Fruit fly (Drosophila melanogaster): ENCODE data around the gene CG12105.
A peak's percentile ranks its signal among the peaks of the same experiment; 100 is the strongest.

Gene CG12105

DNA sequence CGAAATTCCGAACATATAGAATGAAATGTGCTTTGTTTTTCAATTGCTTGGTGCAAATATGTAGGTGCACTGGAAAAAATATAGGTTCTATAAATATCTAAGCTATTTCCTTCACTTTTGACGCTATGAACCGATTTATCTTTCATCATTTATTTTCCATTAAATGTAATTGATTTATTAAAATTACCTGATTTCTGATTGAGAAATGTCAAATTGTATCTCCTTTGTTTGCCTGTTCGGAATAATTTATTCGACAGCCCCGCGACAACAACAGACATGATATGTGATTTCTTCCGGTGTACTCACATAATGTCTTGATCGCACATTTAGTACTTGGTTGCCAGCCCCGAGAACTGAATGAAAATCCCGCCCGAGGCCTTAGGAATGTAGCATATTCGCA, 6.0 kb downstream of the CG12105 start (continued):
- TF ChIP-seq CG8119 (GFP tag; IDR thresholded peaks at IDR 0.05) (peak; percentile 28; the same call in 1 of the 3 replicates), dac (GFP tag; optimal IDR thresholded peaks at IDR 0.05) (no peak), Hr39 (GFP tag; optimal IDR thresholded peaks at IDR 0.05) (no peak), CG11762 (GFP tag; optimal IDR thresholded peaks at IDR 0.05; ENCODE audit: insufficient read depth) (no peak), dsx (GFP tag; optimal IDR thresholded peaks at IDR 0.05; ENCODE audit: poor library complexity, severe bottlenecking) (peak; percentile 38), CG10669 (GFP tag; optimal IDR thresholded peaks at IDR 0.05) (no peak), CG6808 (GFP tag; optimal IDR thresholded peaks at IDR 0.05) (no peak), CG6792 (GFP tag; optimal IDR thresholded peaks at IDR 0.05) (no peak), Sox15 (GFP tag; optimal IDR thresholded peaks at IDR 0.05) (no peak), eg (GFP tag; IDR thresholded peaks at IDR 0.05) (peak; percentile 43; the same call in 2 of the 3 replicates), CG16779 (tag; optimal IDR thresholded peaks at IDR 0.05) (no peak)

- TF ChIP-seq net (GFP tag; optimal IDR thresholded peaks at IDR 0.05) (no peak), achi (GFP tag; optimal IDR thresholded peaks at IDR 0.05) (no peak), CG11902 (GFP tag; optimal IDR thresholded peaks at IDR 0.05) (no peak)
Measured at dm6 chr3L:1602833-1603128, 12.8 kb downstream of the CG12105 start, which contains the start of the genes CG18170 and CG33791. TSS of gene CG18170 (plus strand) at chr3L:1602954. TSS of gene CG33791 (plus strand) at chr3L:1602954.

DNA sequence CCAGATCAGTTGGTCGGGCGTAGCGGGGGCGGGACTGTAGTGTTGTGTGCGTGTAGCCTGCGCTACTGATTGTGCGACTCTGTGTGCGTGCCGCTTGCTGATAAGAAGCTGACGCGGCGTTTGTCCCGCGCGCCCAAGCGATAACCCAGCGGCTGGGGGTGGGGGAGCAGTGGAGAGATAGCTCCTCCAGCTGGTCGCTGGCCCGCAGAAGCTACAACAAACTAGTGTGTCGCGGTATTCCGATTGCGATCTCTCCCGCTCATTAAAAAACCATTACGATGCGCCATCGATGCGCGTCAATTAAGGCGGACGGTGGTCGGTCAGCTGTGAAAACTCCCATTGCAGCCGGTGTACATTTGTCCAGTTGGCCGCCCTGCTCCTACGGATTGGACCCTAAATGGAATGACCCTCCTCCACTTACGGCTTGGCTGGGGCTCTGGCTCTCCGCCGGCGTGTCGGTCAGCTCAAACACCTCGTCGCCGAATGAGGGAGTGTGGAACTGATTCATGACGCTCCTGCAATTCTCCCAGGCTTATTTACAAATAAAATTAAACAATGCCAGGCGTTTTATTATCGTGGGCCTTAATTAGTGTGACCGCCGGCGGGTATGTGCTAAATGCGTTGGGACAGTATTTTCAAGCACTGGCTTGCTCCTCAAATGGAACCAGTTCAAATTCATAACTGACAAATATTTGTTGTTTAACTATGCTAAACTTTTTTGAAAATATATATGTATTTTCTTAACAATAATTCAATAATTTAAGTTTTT, 13.4 kb downstream of the CG12105 start, which contains the start of gene CG12104:
Gene CG12104, minus strand, starts transcription at position 611 of the 769 bp plus-strand sequence.
- TF ChIP-seq cyc (GFP tag; optimal IDR thresholded peaks at IDR 0.05): no peak
- TF ChIP-seq ss (GFP tag; optimal IDR thresholded peaks at IDR 0.05): peak in 1 of 2 experiments; percentile 2
- TF ChIP-seq svp (GFP tag): peak; percentile 99
- TF ChIP-seq Eip78C (GFP tag): peak; percentile 64
- TF ChIP-seq fkh (GFP tag; optimal IDR thresholded peaks at IDR 0.05): peak; percentile 77
- 0 out of 3 replicates have a peak, but pooled peaks have one; percentile 30 for TF ChIP-seq eg (GFP tag; IDR thresholded peaks at IDR 0.05)
- TF ChIP-seq CG6163 (GFP tag; IDR thresholded peaks at IDR 0.05): 0 out of 3 replicates have a peak, but pooled peaks have one; percentile 24
- no peak for TF ChIP-seq CG6854 (GFP tag; optimal IDR thresholded peaks at IDR 0.05)

DNA sequence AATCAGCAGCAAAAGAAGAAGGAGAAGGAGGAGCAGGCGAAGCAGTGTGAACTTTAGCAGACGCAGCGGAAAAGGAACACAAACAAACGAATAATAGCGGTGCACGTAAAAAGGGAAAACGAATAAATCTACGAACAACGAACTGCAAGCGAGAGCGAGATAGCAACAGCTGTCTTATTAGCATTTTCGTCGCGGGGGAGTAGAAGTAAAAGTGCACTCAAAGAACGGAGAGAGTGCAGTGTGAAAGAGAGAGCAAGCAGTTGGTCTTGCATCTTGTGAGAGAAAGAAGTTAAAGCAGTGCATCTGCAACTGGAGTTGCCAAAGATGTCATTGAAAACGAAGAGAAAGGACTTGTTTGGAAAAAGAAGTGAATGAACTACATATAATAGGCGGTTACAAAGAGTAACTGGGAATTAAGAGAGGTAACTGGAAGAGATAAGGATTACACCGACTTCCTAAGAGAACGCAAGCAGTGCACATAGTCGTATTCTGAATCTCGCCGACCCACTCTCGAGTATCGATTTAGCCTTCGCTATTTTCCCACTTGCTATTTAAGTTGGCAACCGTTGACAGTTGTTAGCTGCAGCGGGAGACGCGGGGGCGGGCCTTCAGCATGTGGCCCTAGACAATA, 22.7 kb downstream of the CG12105 start:
- TF ChIP-seq CG8319 (GFP tag; optimal IDR thresholded peaks at IDR 0.05) (no peak), Sox15 (GFP tag; optimal IDR thresholded peaks at IDR 0.05) (no peak), CG15336 (GFP tag; IDR thresholded peaks at IDR 0.05) (0 out of 2 replicates have a peak, but pooled peaks have one; percentile 21), Hr38 (GFP tag; optimal IDR thresholded peaks at IDR 0.05) (no peak), CG31627 (GFP tag; optimal IDR thresholded peaks at IDR 0.05) (no peak), net (GFP tag; optimal IDR thresholded peaks at IDR 0.05) (peak; percentile 7), OdsH (GFP tag; optimal IDR thresholded peaks at IDR 0.05) (no peak), Blimp-1 (GFP tag; optimal IDR thresholded peaks at IDR 0.05) (peak; percentile 91), CG6276 (GFP tag; optimal IDR thresholded peaks at IDR 0.05) (peak; percentile 42), CG8632 (GFP tag; optimal IDR thresholded peaks at IDR 0.05) (no peak), CG6854 (GFP tag; optimal IDR thresholded peaks at IDR 0.05) (peak; percentile 26), Hr39 (GFP tag; optimal IDR thresholded peaks at IDR 0.05) (no peak), Hr4 (GFP tag; optimal IDR thresholded peaks at IDR 0.05) (no peak), CG10631 (GFP tag; optimal IDR thresholded peaks at IDR 0.05) (no peak), Eip75B (GFP tag; optimal IDR thresholded peaks at IDR 0.05) (no peak), spab (GFP tag; optimal IDR thresholded peaks at IDR 0.05) (no peak), Eip93F (GFP tag; optimal IDR thresholded peaks at IDR 0.05) (no peak), CG11762 (GFP tag; optimal IDR thresholded peaks at IDR 0.05; ENCODE audit: insufficient read depth) (no peak), CG7368 (GFP tag; optimal IDR thresholded peaks at IDR 0.05) (no peak), CG6792 (GFP tag; optimal IDR thresholded peaks at IDR 0.05) (no peak), Ets96B (tag; optimal IDR thresholded peaks at IDR 0.05) (no peak), CG16779 (tag; optimal IDR thresholded peaks at IDR 0.05) (no peak), lz (GFP tag; optimal IDR thresholded peaks at IDR 0.05) (no peak), acj6 (GFP tag; optimal IDR thresholded peaks at IDR 0.05) (no peak), CG6163 (GFP tag; IDR thresholded peaks at IDR 0.05) (peak; percentile 79), CG3032 (tag; optimal IDR thresholded peaks at IDR 0.05) (no peak), Sox14 (GFP tag; optimal IDR thresholded peaks at IDR 0.05) (peak; percentile 31), CG34406 (GFP tag; optimal IDR thresholded peaks at IDR 0.05) (no peak), CG1621 (tag; optimal IDR thresholded peaks at IDR 0.05) (no peak), Lpt (GFP tag; optimal IDR thresholded peaks at IDR 0.05) (peak; percentile 20)

Data from whole organism, prepupa.